Fruit fly (Drosophila melanogaster) whole organism, embryonic: ENCODE results near the gene gpp.
A peak's percentile ranks its signal among the peaks of the same experiment; 100 is the strongest.

Experiments
- Ada2b ChIP-seq: fragments of 200-800 bp; sonication (Bioruptor generic); IDR thresholded peaks from 2 replicates; pipeline ENCODE4 v1.3.6; 2022; ENCODE audit warnings: missing biosample characterization, missing genetic modification characterization
- Asciz ChIP-seq: fragments of 200-800 bp; sonication (Bioruptor generic); optimal IDR thresholded peaks from 2 replicates; lab custom pipeline; 2017; ENCODE audit warnings: missing biosample characterization, mild to moderate bottlenecking, missing genetic modification characterization, missing genetic modification reagents
- CG11504 ChIP-seq: fragments of 200-800 bp; sonication (Bioruptor generic); optimal IDR thresholded peaks from 3 replicates; lab custom pipeline; 2019; ENCODE audit warnings: missing biosample characterization, mild to moderate bottlenecking, missing genetic modification characterization, moderate library complexity
- CG12299 ChIP-seq: fragments of 200-800 bp; sonication (Bioruptor generic); optimal IDR thresholded peaks from 2 replicates; lab custom pipeline; 2018; ENCODE audit warnings: missing biosample characterization, mild to moderate bottlenecking, missing genetic modification characterization
- CG12942 ChIP-seq: fragments of 200-800 bp; sonication (Bioruptor generic); optimal IDR thresholded peaks from 3 replicates; lab custom pipeline; 2016; ENCODE audit warnings: missing biosample characterization, missing genetic modification characterization
- CG13296 ChIP-seq: fragments of 200-800 bp; sonication (Bioruptor generic); optimal IDR thresholded peaks from 3 replicates; lab custom pipeline; 2018; ENCODE audit warnings: missing biosample characterization, mild to moderate bottlenecking, missing genetic modification characterization
- CG15479 ChIP-seq: fragments of 200-800 bp; sonication (Bioruptor generic); optimal IDR thresholded peaks from 3 replicates; lab custom pipeline; 2019; ENCODE audit warnings: missing biosample characterization, mild to moderate bottlenecking, missing genetic modification characterization, moderate library complexity
- CG1603 ChIP-seq: fragments of 200-800 bp; sonication (Bioruptor generic); optimal IDR thresholded peaks from 2 replicates; lab custom pipeline; 2019; ENCODE audit warnings: missing biosample characterization, mild to moderate bottlenecking, missing genetic modification characterization, moderate library complexity
- CG17328 ChIP-seq: fragments of 200-800 bp; sonication (Bioruptor generic); IDR thresholded peaks from 2 replicates; pipeline ENCODE4 v1.3.6; 2022; ENCODE audit warnings: missing biosample characterization, missing genetic modification characterization
- CG17568 ChIP-seq: fragments of 200-800 bp; sonication (Bioruptor generic); optimal IDR thresholded peaks from 2 replicates; lab custom pipeline; 2018; ENCODE audit warnings: missing biosample characterization, mild to moderate bottlenecking, missing genetic modification characterization, moderate library complexity
- CG18764 ChIP-seq: fragments of 200-800 bp; sonication (Bioruptor generic); optimal IDR thresholded peaks from 3 replicates; lab custom pipeline; 2016; ENCODE audit warnings: missing biosample characterization, missing genetic modification characterization
- CG2129 ChIP-seq: fragments of 200-800 bp; sonication (Bioruptor generic); IDR thresholded peaks from 2 replicates; pipeline ENCODE4 v1.3.6; 2022; ENCODE audit warnings: missing biosample characterization, missing genetic modification characterization; ENCODE audit not compliant: partially characterized antibody
- CG2712 ChIP-seq: fragments of 200-800 bp; optimal IDR thresholded peaks from 3 replicates; lab custom pipeline; 2019; ENCODE audit warnings: missing biosample characterization, mild to moderate bottlenecking, missing genetic modification characterization, moderate library complexity
- CG30403 ChIP-seq: fragments of 200-800 bp; sonication (Bioruptor generic); optimal IDR thresholded peaks from 3 replicates; lab custom pipeline; 2016; ENCODE audit warnings: missing biosample characterization, missing genetic modification characterization
- CG31224 ChIP-seq: fragments of 200-800 bp; sonication (Bioruptor generic); IDR thresholded peaks from 2 replicates; pipeline ENCODE4 v1.3.6; 2022; ENCODE audit warnings: missing biosample characterization, missing genetic modification characterization
- CG43689 ChIP-seq: fragments of 200-800 bp; sonication (Bioruptor generic); IDR thresholded peaks from 2 replicates; pipeline ENCODE4 v1.3.6; 2022; ENCODE audit warnings: missing biosample characterization, missing genetic modification characterization
- CG6654 ChIP-seq: fragments of 200-800 bp; sonication (Bioruptor generic); optimal IDR thresholded peaks from 2 replicates; lab custom pipeline; 2017; ENCODE audit warnings: missing biosample characterization, mild to moderate bottlenecking, missing genetic modification characterization
- CG6765 ChIP-seq: fragments of 200-800 bp; sonication (Bioruptor generic); optimal IDR thresholded peaks from 3 replicates; lab custom pipeline; 2017; ENCODE audit warnings: missing biosample characterization, mild to moderate bottlenecking, missing genetic modification characterization
- CG9437 ChIP-seq: fragments of 200-800 bp; sonication (Bioruptor generic); optimal IDR thresholded peaks from 2 replicates; lab custom pipeline; 2018; ENCODE audit warnings: missing biosample characterization, mild to moderate bottlenecking, missing genetic modification characterization
- D19B ChIP-seq: fragments of 200-800 bp; sonication (Bioruptor generic); optimal IDR thresholded peaks from 2 replicates; lab custom pipeline; 2017; ENCODE audit warnings: missing biosample characterization, mild to moderate bottlenecking, missing genetic modification characterization
- E2f1 ChIP-seq: fragments of 200-800 bp; sonication (Bioruptor generic); IDR thresholded peaks from 2 replicates; pipeline ENCODE4 v1.3.6; 2022; ENCODE audit warnings: missing biosample characterization, missing genetic modification characterization
- Eip74EF ChIP-seq, 2 experiments: fragments of 200-800 bp in 1 of 2; fragments of >200 bp in 1 of 2; sonication (Bioruptor generic) in 1 of 2; optimal IDR thresholded peaks; 2 replicates each; lab custom pipeline; 2017 to 2019; ENCODE audit warnings: missing biosample characterization in 2 of 2, missing genetic modification characterization in 2 of 2, mild to moderate bottlenecking in 1 of 2, moderate library complexity in 1 of 2
- Fer1 ChIP-seq: fragments of 200-800 bp; sonication (Bioruptor generic); optimal IDR thresholded peaks from 2 replicates; lab custom pipeline; 2017; ENCODE audit warnings: missing biosample characterization, mild to moderate bottlenecking, missing genetic modification characterization
- Fer2 ChIP-seq: fragments of 200-800 bp; sonication (Bioruptor generic); optimal IDR thresholded peaks from 2 replicates; lab custom pipeline; 2018; ENCODE audit warnings: missing biosample characterization, mild to moderate bottlenecking, missing genetic modification characterization, moderate library complexity
- MESR4 ChIP-seq: fragments of 200-800 bp; sonication (Bioruptor generic); optimal IDR thresholded peaks from 2 replicates; lab custom pipeline; 2018; ENCODE audit warnings: missing biosample characterization, mild to moderate bottlenecking, missing genetic modification characterization, moderate library complexity
- PHDP ChIP-seq: fragments of 200-800 bp; sonication (Bioruptor generic); optimal IDR thresholded peaks from 3 replicates; lab custom pipeline; 2018; ENCODE audit warnings: missing biosample characterization, mild to moderate bottlenecking, missing genetic modification characterization, moderate library complexity
- Ravus ChIP-seq: fragments of 200-800 bp; sonication (Bioruptor generic); IDR thresholded peaks from 2 replicates; pipeline ENCODE4 v1.3.6; 2022; ENCODE audit warnings: missing biosample characterization, missing genetic modification characterization
- crp ChIP-seq, 2 experiments: fragments of 200-800 bp; sonication (Bioruptor generic); optimal IDR thresholded peaks; 2 replicates in 1 of 2; 3 replicates in 1 of 2; lab custom pipeline; 2017; ENCODE audit warnings: missing biosample characterization in 2 of 2, missing genetic modification characterization in 2 of 2, mild to moderate bottlenecking in 1 of 2, moderate library complexity in 1 of 2
- eyg ChIP-seq: fragments of 200-800 bp; sonication (Bioruptor generic); optimal IDR thresholded peaks from 3 replicates; lab custom pipeline; 2016; ENCODE audit warnings: missing biosample characterization, missing genetic modification characterization
- fru ChIP-seq: fragments of >200 bp; optimal IDR thresholded peaks from 2 replicates; lab custom pipeline; 2017
- gce ChIP-seq: fragments of 200-800 bp; sonication (Bioruptor generic); IDR thresholded peaks from 3 replicates; pipeline ENCODE4 v1.3.6; 2022; ENCODE audit warnings: missing biosample characterization, missing genetic modification characterization
- gfzf ChIP-seq: fragments of 200-800 bp; sonication (Bioruptor generic); optimal IDR thresholded peaks from 2 replicates; lab custom pipeline; 2016; ENCODE audit warnings: missing biosample characterization, mild to moderate bottlenecking, missing genetic modification characterization, moderate library complexity
- hkb ChIP-seq, 2 experiments: fragments of 200-800 bp in 1 of 2; fragments of >200 bp in 1 of 2; sonication (Bioruptor generic) in 1 of 2; IDR thresholded peaks in 1 of 2; optimal IDR thresholded peaks in 1 of 2; 2 replicates each; pipeline versions ENCODE4 v1.3.6 to Lab custom; 2017 to 2022; ENCODE audit warnings: missing biosample characterization in 1 of 2, missing genetic modification characterization in 1 of 2
- ken ChIP-seq: fragments of 200-800 bp; sonication (Bioruptor generic); IDR thresholded peaks from 3 replicates; pipeline ENCODE4 v1.3.6; 2022; ENCODE audit warnings: missing biosample characterization, missing genetic modification characterization
- lilli ChIP-seq: fragments of 200-800 bp; sonication (Bioruptor generic); optimal IDR thresholded peaks from 3 replicates; lab custom pipeline; 2016; ENCODE audit warnings: missing biosample characterization, missing genetic modification characterization
- mam ChIP-seq: fragments of 200-800 bp; sonication (Bioruptor generic); optimal IDR thresholded peaks from 3 replicates; lab custom pipeline; 2016; ENCODE audit warnings: missing biosample characterization, missing genetic modification characterization
- nau ChIP-seq: fragments of 200-800 bp; sonication (Bioruptor generic); optimal IDR thresholded peaks from 3 replicates; lab custom pipeline; 2017; ENCODE audit warnings: missing biosample characterization, mild to moderate bottlenecking, missing genetic modification characterization, missing genetic modification reagents
- p53 ChIP-seq: fragments of 200-800 bp; sonication (Bioruptor generic); optimal IDR thresholded peaks from 2 replicates; lab custom pipeline; 2016; ENCODE audit warnings: missing biosample characterization, missing genetic modification characterization
- pros ChIP-seq: fragments of 200-800 bp; sonication (Bioruptor generic); optimal IDR thresholded peaks from 3 replicates; lab custom pipeline; 2019; ENCODE audit warnings: missing biosample characterization, mild to moderate bottlenecking, missing genetic modification characterization, moderate library complexity
- salm ChIP-seq: fragments of 200-800 bp; sonication (Bioruptor generic); optimal IDR thresholded peaks from 2 replicates; lab custom pipeline; 2018; ENCODE audit warnings: missing biosample characterization, mild to moderate bottlenecking, missing genetic modification characterization
- slbo ChIP-seq: fragments of 200-800 bp; sonication (Bioruptor generic); IDR thresholded peaks from 2 replicates; pipeline ENCODE4 v1.3.6; 2022; ENCODE audit warnings: missing biosample characterization, missing genetic modification characterization
- so ChIP-seq: fragments of 200-800 bp; sonication (Bioruptor generic); IDR thresholded peaks from 3 replicates; pipeline ENCODE4 v1.3.6; 2022; ENCODE audit warnings: missing biosample characterization, missing genetic modification characterization
- sr ChIP-seq: fragments of 200-800 bp; sonication (Bioruptor generic); IDR thresholded peaks from 3 replicates; pipeline ENCODE4 v1.3.6; 2022; ENCODE audit warnings: missing biosample characterization, missing genetic modification characterization
- tgo ChIP-seq: fragments of 200-800 bp; sonication (Bioruptor generic); IDR thresholded peaks from 3 replicates; pipeline ENCODE4 v1.3.6; 2022; ENCODE audit warnings: missing biosample characterization, missing genetic modification characterization
- tin ChIP-seq: fragments of 200-800 bp; sonication (Bioruptor generic); optimal IDR thresholded peaks from 3 replicates; lab custom pipeline; 2016; ENCODE audit warnings: missing biosample characterization, missing genetic modification characterization
- vfl ChIP-seq: fragments of 200-800 bp; sonication (Bioruptor generic); optimal IDR thresholded peaks from 2 replicates; lab custom pipeline; 2016; ENCODE audit warnings: missing biosample characterization, missing genetic modification characterization
- zf30C ChIP-seq: fragments of 200-800 bp; sonication (Bioruptor generic); optimal IDR thresholded peaks from 3 replicates; lab custom pipeline; 2018; ENCODE audit warnings: missing biosample characterization, mild to moderate bottlenecking, missing genetic modification characterization
- zfh2 ChIP-seq: fragments of 200-800 bp; sonication (Bioruptor generic); optimal IDR thresholded peaks from 2 replicates; lab custom pipeline; 2016; ENCODE audit warnings: missing biosample characterization, missing genetic modification characterization

gpp gene

dm6 chr3R:6414439-6415344 is 8.0 kb downstream of the gpp start (continued):
- TF ChIP-seq CG12299 (tag; lab: Kevin White, UChicago) (no peak), CG13296 (GFP tag; lab: Kevin White, UChicago) (peak; percentile 28), CG17568 (GFP tag; lab: Kevin White, UChicago) (no peak), CG18764 (no peak), eyg (GFP tag; lab: Kevin White, UChicago) (no peak), CG6654 (GFP tag; lab: Kevin White, UChicago) (no peak), mam (GFP tag; lab: Kevin White, UChicago) (no peak), fru (lab: Kevin White, UChicago) (no peak), Asciz (peak; percentile 34), lilli (GFP tag; lab: Kevin White, UChicago) (peak; percentile 6), CG43689 (GFP tag; lab: Robert Waterston, UW) (no peak), tin (GFP tag; lab: Kevin White, UChicago) (peak; percentile 22), salm (tag; lab: Kevin White, UChicago) (no peak), zfh2 (no peak), slbo (0 out of 2 replicates have a peak, but pooled peaks have one; percentile 42), CG2129 (GFP tag; lab: Robert Waterston, UW) (no peak), Ravus (GFP tag; lab: Robert Waterston, UW) (no peak), CG11504 (tag; lab: Kevin White, UChicago) (peak; percentile 74), gfzf (GFP tag; lab: Kevin White, UChicago) (no peak), CG9437 (GFP tag; lab: Kevin White, UChicago) (peak; percentile 44), gce (GFP tag; lab: Robert Waterston, UW) (no peak), p53 (no peak), zf30C (no peak), sr (GFP tag; lab: Robert Waterston, UW) (peak; percentile 44; the same call in 1 of the 3 replicates), tgo (GFP tag; lab: Robert Waterston, UW) (peak; percentile 16; the same call in 1 of the 3 replicates), CG15479 (GFP tag; lab: Kevin White, UChicago) (no peak), CG2712 (peak; percentile 38), Ada2b (0 out of 2 replicates have a peak, but pooled peaks have one; percentile 14), CG1603 (no peak), PHDP (tag; lab: Kevin White, UChicago) (peak; percentile 45), pros (GFP tag; lab: Kevin White, UChicago) (no peak), D19B (no peak), MESR4 (GFP tag; lab: Kevin White, UChicago) (no peak), hkb (optimal IDR thresholded peaks at IDR 0.05; lab: Kevin White, UChicago) (no peak), hkb (GFP tag; IDR thresholded peaks at IDR 0.05; lab: Robert Waterston, UW) (no peak), nau (GFP tag; lab: Kevin White, UChicago) (peak; percentile 53), so (GFP tag; lab: Robert Waterston, UW) (no peak), Eip74EF (GFP tag; optimal IDR thresholded peaks at IDR 0.05; lab: Kevin White, UChicago) (no peak), CG30403 (GFP tag; lab: Kevin White, UChicago) (peak; percentile 55), vfl (no peak), E2f1 (no peak), CG31224 (GFP tag; lab: Robert Waterston, UW) (no peak), CG17328 (no peak), CG6765 (GFP tag; lab: Kevin White, UChicago) (no peak), ken (no peak), Fer2 (tag; lab: Kevin White, UChicago) (no peak), CG12942 (GFP tag; lab: Kevin White, UChicago) (no peak), Fer1 (GFP tag; lab: Kevin White, UChicago) (peak; percentile 9), crp (GFP tag; optimal IDR thresholded peaks at IDR 0.05; lab: Kevin White, UChicago) (no peak)
